Fruit fly (Drosophila melanogaster): ENCODE results near the gene Cap-D3.
A peak's percentile ranks its signal among the peaks of the same experiment; 100 is the strongest.

dm6 chr2L:5542944-5543515 lies 17.3 kb downstream of the Cap-D3 start:
- peak; percentile 34; the same call in 1 of the 2 replicates for TF ChIP-seq Gug (GFP tag; IDR thresholded peaks at IDR 0.05)
- peak; percentile 8 for TF ChIP-seq CG11762 (GFP tag; optimal IDR thresholded peaks at IDR 0.05; ENCODE audit: insufficient read depth)
- TF ChIP-seq Ets21C (GFP tag; optimal IDR thresholded peaks at IDR 0.05) = no peak
- TF ChIP-seq achi (GFP tag; optimal IDR thresholded peaks at IDR 0.05) = no peak
- peak; percentile 2 for TF ChIP-seq CG3032 (tag; optimal IDR thresholded peaks at IDR 0.05)

Measured in whole organism, prepupa.